Fruit fly (Drosophila melanogaster): ENCODE results near the gene CG42762.

The CG42762 gene

DNA sequence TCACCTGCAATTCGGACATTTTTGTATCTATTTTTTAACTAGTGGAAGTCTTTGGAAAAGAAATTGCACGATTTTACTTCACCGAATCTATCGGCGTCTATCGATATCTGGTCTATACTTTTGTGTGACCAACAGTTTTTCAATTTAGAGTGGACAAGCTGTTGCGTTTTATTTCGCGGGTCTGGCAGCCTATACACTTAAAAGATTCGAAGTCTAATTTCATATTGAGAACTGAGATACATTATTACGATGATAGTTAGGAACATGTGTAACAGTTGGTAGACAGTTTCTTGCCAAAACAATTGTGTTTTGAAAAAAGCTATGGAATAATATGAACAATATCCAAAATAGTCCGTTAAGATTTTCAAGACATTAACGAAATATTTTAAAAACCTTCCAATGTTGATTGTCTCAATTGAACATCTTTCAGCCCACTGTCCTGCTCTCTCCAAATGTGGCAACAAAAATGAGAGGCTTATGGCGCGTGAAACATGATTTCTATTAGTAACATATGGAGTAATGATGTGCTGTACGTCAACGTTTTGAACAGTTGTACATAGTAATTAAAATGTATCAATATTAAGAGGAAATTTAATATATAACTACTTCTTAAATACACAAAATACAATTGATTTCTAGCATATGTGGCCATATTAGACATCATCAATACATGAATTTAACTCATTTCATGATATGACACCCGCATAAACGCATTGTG is 18.6 kb upstream of the CG42762 start, which contains the start of gene Acbp1 (continued):
- TF ChIP-seq CG7839 (tag; optimal IDR thresholded peaks at IDR 0.05) = peak; percentile 97
- peak; percentile 82 for TF ChIP-seq disco-r (GFP tag; optimal IDR thresholded peaks at IDR 0.05)
- peak; percentile 83 for TF ChIP-seq cas (GFP tag; IDR thresholded peaks at IDR 0.05)
- no peak for TF ChIP-seq cg (GFP tag; optimal IDR thresholded peaks at IDR 0.05)
- peak; percentile 58; the same call in 1 of the 2 replicates for TF ChIP-seq peb (GFP tag; IDR thresholded peaks at IDR 0.05)
- TF ChIP-seq CG6654 (GFP tag; optimal IDR thresholded peaks at IDR 0.05) = peak; percentile 82
- peak; percentile 80 for TF ChIP-seq CG4404 (GFP tag; IDR thresholded peaks at IDR 0.05)
- TF ChIP-seq CG1602 (GFP tag; optimal IDR thresholded peaks at IDR 0.05) = peak; percentile 86
- no peak for TF ChIP-seq usp (GFP tag; optimal IDR thresholded peaks at IDR 0.05)
- TF ChIP-seq ab (GFP tag; optimal IDR thresholded peaks at IDR 0.05) = peak; percentile 83
- peak; percentile 64 for TF ChIP-seq inv (GFP tag; IDR thresholded peaks at IDR 0.05; ENCODE audit: partially characterized antibody)
- peak; percentile 93 for TF ChIP-seq CG12155 (GFP tag; optimal IDR thresholded peaks at IDR 0.05)
- TF ChIP-seq Blimp-1 (GFP tag; optimal IDR thresholded peaks at IDR 0.05) = peak; percentile 96
- peak; percentile 83 for TF ChIP-seq E2f1 (GFP tag; IDR thresholded peaks at IDR 0.05)
- TF ChIP-seq gsb-n (tag; optimal IDR thresholded peaks at IDR 0.05) = peak; percentile 98
- peak; percentile 97 for TF ChIP-seq org-1 (GFP tag; optimal IDR thresholded peaks at IDR 0.05)
- peak; percentile 89 for TF ChIP-seq sens-2 (GFP tag; IDR thresholded peaks at IDR 0.05)
- TF ChIP-seq pan (optimal IDR thresholded peaks at IDR 0.05) = no peak
- TF ChIP-seq pan (GFP tag; optimal IDR thresholded peaks at IDR 0.05 in 1 of 2, IDR thresholded peaks at IDR 0.05 in 1 of 2) = peak in 1 of 2 experiments; percentile 89
- TF ChIP-seq CG8765 (GFP tag; IDR thresholded peaks at IDR 0.05) = no peak; the same call in 1 of the 2 replicates
- peak; percentile 80 for TF ChIP-seq Rx (GFP tag; IDR thresholded peaks at IDR 0.05)
- TF ChIP-seq CG12769 (tag; optimal IDR thresholded peaks at IDR 0.05) = peak; percentile 97
- peak in 1 of 2 experiments; percentile 68 for TF ChIP-seq crp (GFP tag; optimal IDR thresholded peaks at IDR 0.05)
- peak; percentile 78; the same call in 2 of the 3 replicates for TF ChIP-seq CG16813 (GFP tag; IDR thresholded peaks at IDR 0.05; ENCODE audit: partially characterized antibody)
- TF ChIP-seq slou (GFP tag; optimal IDR thresholded peaks at IDR 0.05) = peak; percentile 74
- peak; percentile 80 for TF ChIP-seq CG14667 (GFP tag; IDR thresholded peaks at IDR 0.05)
- TF ChIP-seq zfh1 (GFP tag; IDR thresholded peaks at IDR 0.05) = peak; percentile 91
- TF ChIP-seq trem (tag; optimal IDR thresholded peaks at IDR 0.05) = peak; percentile 95
- peak; percentile 89 for TF ChIP-seq CG17912 (GFP tag; optimal IDR thresholded peaks at IDR 0.05)
- TF ChIP-seq zen (tag; optimal IDR thresholded peaks at IDR 0.05) = peak; percentile 96
- TF ChIP-seq dm (GFP tag; optimal IDR thresholded peaks at IDR 0.05) = peak; percentile 91
- TF ChIP-seq CG10209 (GFP tag; optimal IDR thresholded peaks at IDR 0.05) = peak; percentile 96
- peak; percentile 95 for TF ChIP-seq CG16863 (GFP tag; optimal IDR thresholded peaks at IDR 0.05)
- TF ChIP-seq Spps (tag; optimal IDR thresholded peaks at IDR 0.05) = peak; percentile 97
- peak; percentile 93 for TF ChIP-seq Six4 (GFP tag; optimal IDR thresholded peaks at IDR 0.05)
- peak; percentile 75 for TF ChIP-seq Taf1 (GFP tag; IDR thresholded peaks at IDR 0.05)
- TF ChIP-seq CG1603 (tag; optimal IDR thresholded peaks at IDR 0.05) = peak; percentile 95
- peak; percentile 89 for TF ChIP-seq CG11398 (GFP tag; optimal IDR thresholded peaks at IDR 0.05)
- TF ChIP-seq CG11093 (GFP tag; IDR thresholded peaks at IDR 0.05) = peak; percentile 84
- TF ChIP-seq CG8290 (GFP tag; optimal IDR thresholded peaks at IDR 0.05) = peak; percentile 84
- TF ChIP-seq CG8290 (tag; optimal IDR thresholded peaks at IDR 0.05) = peak; percentile 83 to 90
- TF ChIP-seq otp (GFP tag; IDR thresholded peaks at IDR 0.05) = peak; percentile 85
- TF ChIP-seq br (optimal IDR thresholded peaks at IDR 0.05) = no peak
- peak; percentile 93 for TF ChIP-seq p53 (GFP tag; optimal IDR thresholded peaks at IDR 0.05)
- TF ChIP-seq CG10543 (GFP tag; optimal IDR thresholded peaks at IDR 0.05) = peak; percentile 99
- TF ChIP-seq eyg (GFP tag; optimal IDR thresholded peaks at IDR 0.05) = peak; percentile 93
- peak; percentile 75 for TF ChIP-seq CG17802 (tag; optimal IDR thresholded peaks at IDR 0.05)
- TF ChIP-seq CG7963 (GFP tag; IDR thresholded peaks at IDR 0.05; ENCODE audit: partially characterized antibody) = peak; percentile 68; the same call in 2 of the 3 replicates
- TF ChIP-seq nerfin-1 (tag; optimal IDR thresholded peaks at IDR 0.05) = peak; percentile 97
- peak; percentile 99 for TF ChIP-seq gcm (GFP tag; optimal IDR thresholded peaks at IDR 0.05)
